Fruit fly (Drosophila melanogaster) whole organism, embryonic: ENCODE results near the gene scrib.

ENCODE experiments used
- Antp ChIP-seq: fragments of 200-800 bp; sonication (Bioruptor generic); optimal IDR thresholded peaks from 3 replicates; lab custom pipeline; 2016; ENCODE audit warnings: missing biosample characterization, missing genetic modification characterization
- B-H2 ChIP-seq: fragments of 200-800 bp; sonication (Bioruptor generic); optimal IDR thresholded peaks from 2 replicates; lab custom pipeline; 2018; ENCODE audit warnings: missing biosample characterization, mild to moderate bottlenecking, missing genetic modification characterization
- BEAF-32 ChIP-seq: fragments of 200-800 bp; sonication (Bioruptor generic); optimal IDR thresholded peaks from 3 replicates; lab custom pipeline; 2017; ENCODE audit warnings: missing biosample characterization, missing genetic modification characterization, mild to moderate bottlenecking, moderate library complexity, missing genetic modification reagents
- Bdp1 ChIP-seq: fragments of 200-800 bp; sonication (Bioruptor generic); optimal IDR thresholded peaks from 3 replicates; lab custom pipeline; 2016; ENCODE audit warnings: missing biosample characterization, missing genetic modification characterization
- CG10147 ChIP-seq: fragments of 200-800 bp; sonication (Bioruptor generic); optimal IDR thresholded peaks from 2 replicates; lab custom pipeline; 2019; ENCODE audit warnings: missing biosample characterization, mild to moderate bottlenecking, missing genetic modification characterization, moderate library complexity
- CG10321 ChIP-seq: fragments of 200-800 bp; sonication (Bioruptor generic); IDR thresholded peaks from 2 replicates; pipeline ENCODE4 v1.3.6; 2022; ENCODE audit warnings: missing biosample characterization, missing genetic modification characterization
- CG13123 ChIP-seq: fragments of 200-800 bp; sonication (Bioruptor generic); optimal IDR thresholded peaks from 2 replicates; lab custom pipeline; 2016; ENCODE audit warnings: missing biosample characterization, missing genetic modification characterization
- CG13624 ChIP-seq: fragments of 200-800 bp; sonication (Bioruptor generic); optimal IDR thresholded peaks from 2 replicates; lab custom pipeline; 2016; ENCODE audit warnings: missing biosample characterization, missing genetic modification characterization
- CG15269 ChIP-seq: fragments of 200-800 bp; sonication (Bioruptor generic); optimal IDR thresholded peaks from 2 replicates; lab custom pipeline; 2018; ENCODE audit warnings: missing biosample characterization, mild to moderate bottlenecking, missing genetic modification characterization, moderate library complexity
- CG16863 ChIP-seq: fragments of 200-800 bp; sonication (Bioruptor generic); optimal IDR thresholded peaks from 3 replicates; lab custom pipeline; 2016; ENCODE audit warnings: missing biosample characterization, missing genetic modification characterization
- CG17912 ChIP-seq: fragments of 200-800 bp; sonication (Bioruptor generic); optimal IDR thresholded peaks from 2 replicates; lab custom pipeline; 2018; ENCODE audit warnings: missing biosample characterization, mild to moderate bottlenecking, missing genetic modification characterization
- CG18764 ChIP-seq: fragments of 200-800 bp; sonication (Bioruptor generic); optimal IDR thresholded peaks from 3 replicates; lab custom pipeline; 2016; ENCODE audit warnings: missing biosample characterization, missing genetic modification characterization
- CG2120 ChIP-seq: fragments of 200-800 bp; sonication (Bioruptor generic); optimal IDR thresholded peaks from 3 replicates; lab custom pipeline; 2016; ENCODE audit warnings: missing biosample characterization, missing genetic modification characterization
- CG34422 ChIP-seq: fragments of 200-800 bp; sonication (Bioruptor generic); IDR thresholded peaks from 3 replicates; pipeline ENCODE4 v1.3.6; 2022; ENCODE audit warnings: missing biosample characterization, missing genetic modification characterization
- CG4617 ChIP-seq: fragments of 200-800 bp; sonication (Bioruptor generic); optimal IDR thresholded peaks from 3 replicates; lab custom pipeline; 2016; ENCODE audit warnings: missing biosample characterization, missing genetic modification characterization, borderline replicate concordance
- CG6654 ChIP-seq: fragments of 200-800 bp; sonication (Bioruptor generic); optimal IDR thresholded peaks from 2 replicates; lab custom pipeline; 2017; ENCODE audit warnings: missing biosample characterization, mild to moderate bottlenecking, missing genetic modification characterization
- CG8281 ChIP-seq: fragments of 200-800 bp; sonication (Bioruptor generic); optimal IDR thresholded peaks from 2 replicates; lab custom pipeline; 2018; ENCODE audit warnings: missing biosample characterization, mild to moderate bottlenecking, missing genetic modification characterization, moderate library complexity
- CG8290 ChIP-seq, 3 experiments: fragments of 200-800 bp; sonication (Bioruptor generic); optimal IDR thresholded peaks; 2 replicates each; lab custom pipeline; 2016 to 2019; ENCODE audit warnings: missing biosample characterization in 3 of 3, missing genetic modification characterization in 3 of 3, mild to moderate bottlenecking in 2 of 3, moderate library complexity in 1 of 3
- Chrac-16 ChIP-seq: fragments of 200-800 bp; sonication (Bioruptor generic); optimal IDR thresholded peaks from 3 replicates; lab custom pipeline; 2016; ENCODE audit warnings: missing biosample characterization, missing genetic modification characterization
- D19A ChIP-seq: fragments of 200-800 bp; optimal IDR thresholded peaks from 3 replicates; lab custom pipeline; 2019; ENCODE audit warnings: missing biosample characterization, mild to moderate bottlenecking, missing genetic modification characterization, moderate library complexity
- Dad ChIP-seq: fragments of 200-800 bp; sonication (Bioruptor generic); optimal IDR thresholded peaks from 3 replicates; lab custom pipeline; 2016; ENCODE audit warnings: missing biosample characterization, missing genetic modification characterization
- Dek ChIP-seq: fragments of 200-800 bp; sonication (Bioruptor generic); optimal IDR thresholded peaks from 3 replicates; lab custom pipeline; 2019; ENCODE audit warnings: missing biosample characterization, mild to moderate bottlenecking, missing genetic modification characterization, moderate library complexity
- Ets65A ChIP-seq: fragments of 200-800 bp; sonication (Bioruptor generic); peaks from one replicate; lab custom pipeline; 2016; ENCODE audit warnings: missing biosample characterization, missing genetic modification characterization
- Hey ChIP-seq: fragments of 200-800 bp; sonication (Bioruptor generic); optimal IDR thresholded peaks from 3 replicates; lab custom pipeline; 2018; ENCODE audit warnings: missing biosample characterization, mild to moderate bottlenecking, missing genetic modification characterization
- Hmr ChIP-seq: fragments of 200-800 bp; sonication (Bioruptor generic); optimal IDR thresholded peaks from 3 replicates; lab custom pipeline; 2017; ENCODE audit warnings: mild to moderate bottlenecking, missing biosample characterization, missing genetic modification reagents, missing genetic modification characterization
- Hmx ChIP-seq: fragments of 200-800 bp; sonication (Bioruptor generic); optimal IDR thresholded peaks from 2 replicates; lab custom pipeline; 2016; ENCODE audit warnings: missing biosample characterization, missing genetic modification characterization
- Lim3 ChIP-seq: fragments of 200-800 bp; sonication (Bioruptor generic); IDR thresholded peaks from 2 replicates; pipeline ENCODE4 v1.3.6; 2022; ENCODE audit warnings: missing biosample characterization, missing genetic modification characterization
- MBD-R2 ChIP-seq: fragments of 200-800 bp; sonication (Bioruptor generic); IDR thresholded peaks from 2 replicates; pipeline ENCODE4 v1.3.6; 2022; ENCODE audit warnings: missing biosample characterization, missing genetic modification characterization
- NC2α ChIP-seq: fragments of 200-800 bp; sonication (Bioruptor generic); optimal IDR thresholded peaks from 2 replicates; lab custom pipeline; 2016; ENCODE audit warnings: missing biosample characterization, missing genetic modification characterization
- Neu2 ChIP-seq: fragments of 200-800 bp; sonication (Bioruptor generic); optimal IDR thresholded peaks from 3 replicates; lab custom pipeline; 2016; ENCODE audit warnings: missing biosample characterization, missing genetic modification characterization, borderline replicate concordance
- Poxn ChIP-seq: fragments of 200-800 bp; sonication (Bioruptor generic); IDR thresholded peaks from 2 replicates; pipeline ENCODE4 v1.3.6; 2022; ENCODE audit warnings: missing biosample characterization, missing genetic modification characterization
- Taf1 ChIP-seq: fragments of 200-800 bp; sonication (Bioruptor generic); IDR thresholded peaks from 2 replicates; pipeline ENCODE4 v1.3.6; 2022; ENCODE audit warnings: missing biosample characterization, missing genetic modification characterization
- al ChIP-seq: fragments of 200-800 bp; sonication (Bioruptor generic); IDR thresholded peaks from 2 replicates; pipeline ENCODE4 v1.3.6; 2022; ENCODE audit warnings: missing biosample characterization, missing genetic modification characterization
- amos ChIP-seq: fragments of 200-800 bp; sonication (Bioruptor generic); IDR thresholded peaks from 2 replicates; pipeline ENCODE4 v1.3.6; 2022; ENCODE audit warnings: missing biosample characterization, missing genetic modification characterization; ENCODE audit not compliant: partially characterized antibody
- ap ChIP-seq: fragments of 200-800 bp; sonication (Bioruptor generic); IDR thresholded peaks from 2 replicates; pipeline ENCODE4 v1.3.6; 2022; ENCODE audit warnings: missing biosample characterization, missing genetic modification characterization
- dimm ChIP-seq: fragments of 200-800 bp; sonication (Bioruptor generic); IDR thresholded peaks from 2 replicates; pipeline ENCODE4 v1.3.6; 2022; ENCODE audit warnings: missing biosample characterization, missing genetic modification characterization
- emc ChIP-seq: fragments of 200-800 bp; sonication (Bioruptor generic); optimal IDR thresholded peaks from 2 replicates; lab custom pipeline; 2016; ENCODE audit warnings: missing biosample characterization, missing genetic modification characterization
- ems ChIP-seq: fragments of 200-800 bp; sonication (Bioruptor generic); optimal IDR thresholded peaks from 3 replicates; lab custom pipeline; 2016; ENCODE audit warnings: missing biosample characterization, missing genetic modification characterization
- eve ChIP-seq, 2 experiments: fragments of >200 bp; optimal IDR thresholded peaks; 2 replicates each; lab custom pipeline; 2017; ENCODE audit warnings: missing biosample characterization in 2 of 2, missing genetic modification characterization in 2 of 2
- fd102C ChIP-seq: fragments of 200-800 bp; sonication (Bioruptor generic); optimal IDR thresholded peaks from 2 replicates; lab custom pipeline; 2018; ENCODE audit warnings: missing biosample characterization, mild to moderate bottlenecking, missing genetic modification characterization, moderate library complexity
- fd64A ChIP-seq: fragments of 200-800 bp; sonication (Bioruptor generic); optimal IDR thresholded peaks from 3 replicates; lab custom pipeline; 2018; ENCODE audit warnings: missing biosample characterization, mild to moderate bottlenecking, missing genetic modification characterization
- fd96Cb ChIP-seq: fragments of 200-800 bp; sonication (Bioruptor generic); optimal IDR thresholded peaks from 2 replicates; lab custom pipeline; 2018; ENCODE audit warnings: missing biosample characterization, mild to moderate bottlenecking, missing genetic modification characterization, moderate library complexity
- grn ChIP-seq: fragments of 200-800 bp; sonication (Bioruptor generic); optimal IDR thresholded peaks from 3 replicates; lab custom pipeline; 2017; ENCODE audit warnings: missing biosample characterization, missing genetic modification characterization
- mld ChIP-seq: fragments of 200-800 bp; sonication (Bioruptor generic); IDR thresholded peaks from 3 replicates; pipeline ENCODE4 v1.3.6; 2022; ENCODE audit warnings: missing biosample characterization, missing genetic modification characterization; ENCODE audit not compliant: partially characterized antibody
- psq ChIP-seq: fragments of 200-800 bp; sonication (Bioruptor generic); optimal IDR thresholded peaks from 2 replicates; lab custom pipeline; 2017; ENCODE audit warnings: missing biosample characterization, missing genetic modification characterization
- scrt ChIP-seq: fragments of 200-800 bp; sonication (Bioruptor generic); optimal IDR thresholded peaks from 2 replicates; lab custom pipeline; 2018; ENCODE audit warnings: missing biosample characterization, mild to moderate bottlenecking, missing genetic modification characterization, moderate library complexity
- sens-2 ChIP-seq: fragments of 200-800 bp; sonication (Bioruptor generic); IDR thresholded peaks from 2 replicates; pipeline ENCODE4 v1.3.6; 2022; ENCODE audit warnings: missing biosample characterization, missing genetic modification characterization
- shn ChIP-seq: fragments of 200-800 bp; sonication (Bioruptor generic); optimal IDR thresholded peaks from 3 replicates; lab custom pipeline; 2016; ENCODE audit warnings: missing biosample characterization, missing genetic modification characterization
- slou ChIP-seq: fragments of 200-800 bp; sonication (Bioruptor generic); optimal IDR thresholded peaks from 3 replicates; lab custom pipeline; 2016; ENCODE audit warnings: missing biosample characterization, missing genetic modification characterization
- sug ChIP-seq: fragments of 200-800 bp; optimal IDR thresholded peaks from 2 replicates; lab custom pipeline; 2019; ENCODE audit warnings: missing biosample characterization, mild to moderate bottlenecking, missing genetic modification characterization, moderate library complexity
- toy ChIP-seq: fragments of 200-800 bp; sonication (Bioruptor generic); IDR thresholded peaks from 2 replicates; pipeline ENCODE4 v1.3.6; 2022; ENCODE audit warnings: missing biosample characterization, missing genetic modification characterization
- vfl ChIP-seq: fragments of 200-800 bp; sonication (Bioruptor generic); optimal IDR thresholded peaks from 2 replicates; lab custom pipeline; 2016; ENCODE audit warnings: missing biosample characterization, missing genetic modification characterization

Gene scrib

dm6 chr3R:26588158-26588584 is 52.0 kb downstream of the scrib start (continued):
- TF ChIP-seq Hey, result peak; percentile 58
- no peak for TF ChIP-seq emc
- no peak for TF ChIP-seq Hmx
- TF ChIP-seq Dad, result no peak
- TF ChIP-seq Dek (tag; lab: Kevin White, UChicago), result no peak
- no peak for TF ChIP-seq B-H2 (GFP tag; lab: Kevin White, UChicago)
- no peak for TF ChIP-seq psq (GFP tag; lab: Kevin White, UChicago)
- no peak for TF ChIP-seq vfl (GFP tag; lab: Kevin White, UChicago)
- no peak for TF ChIP-seq CG13123
- TF ChIP-seq Bdp1 (GFP tag; lab: Kevin White, UChicago), result no peak
- TF ChIP-seq CG6654, result no peak
- TF ChIP-seq NC2α, result no peak
- no peak for TF ChIP-seq ems (GFP tag; lab: Kevin White, UChicago)
- no peak for TF ChIP-seq CG8290 (GFP tag; optimal IDR thresholded peaks at IDR 0.05; lab: Kevin White, UChicago)
- TF ChIP-seq CG8290 (tag; optimal IDR thresholded peaks at IDR 0.05; lab: Kevin White, UChicago), result peak in 1 of 2 experiments; percentile 39
- no peak for TF ChIP-seq shn
- no peak for TF ChIP-seq Taf1
- TF ChIP-seq CG8281 (tag; lab: Kevin White, UChicago), result no peak
- TF ChIP-seq Chrac-16 (GFP tag; lab: Kevin White, UChicago), result no peak
- TF ChIP-seq dimm (GFP tag; lab: Robert Waterston, UW), result no peak
- no peak for TF ChIP-seq fd96Cb
- no peak for TF ChIP-seq fd102C
- TF ChIP-seq al (GFP tag; lab: Robert Waterston, UW), result no peak
- peak; percentile 25 for TF ChIP-seq CG13624 (GFP tag; lab: Kevin White, UChicago)
- TF ChIP-seq CG2120 (GFP tag; lab: Kevin White, UChicago), result no peak
- TF ChIP-seq scrt, result no peak
- peak; percentile 4 for TF ChIP-seq Hmr (GFP tag; lab: Kevin White, UChicago)
- TF ChIP-seq CG15269 (tag; lab: Kevin White, UChicago), result no peak
- no peak for TF ChIP-seq toy
- no peak for TF ChIP-seq CG10147 (GFP tag; lab: Kevin White, UChicago)
- TF ChIP-seq Neu2 (GFP tag; lab: Kevin White, UChicago), result no peak
- no peak for TF ChIP-seq D19A
- no peak for TF ChIP-seq CG16863 (GFP tag; lab: Kevin White, UChicago)
- no peak for TF ChIP-seq Antp
- TF ChIP-seq Ets65A (GFP tag; lab: Kevin White, UChicago), result no peak
- TF ChIP-seq fd64A (GFP tag; lab: Kevin White, UChicago), result no peak
- TF ChIP-seq BEAF-32 (GFP tag; lab: Kevin White, UChicago), result no peak
- no peak for TF ChIP-seq CG4617 (GFP tag; lab: Kevin White, UChicago)
- no peak for TF ChIP-seq CG10321
- TF ChIP-seq Lim3, result 0 out of 2 replicates have a peak, but pooled peaks have one; percentile 13
- peak; percentile 64 for TF ChIP-seq sug (tag; lab: Kevin White, UChicago)
- TF ChIP-seq sens-2 (GFP tag; lab: Robert Waterston, UW), result peak; percentile 84
- TF ChIP-seq CG34422 (GFP tag; lab: Robert Waterston, UW), result no peak
- no peak for TF ChIP-seq Poxn (GFP tag; lab: Robert Waterston, UW)
- no peak for TF ChIP-seq MBD-R2
- TF ChIP-seq slou, result no peak
- TF ChIP-seq ap (GFP tag; lab: Robert Waterston, UW), result no peak
- TF ChIP-seq CG17912 (GFP tag; lab: Kevin White, UChicago), result no peak
- TF ChIP-seq CG18764 (GFP tag; lab: Kevin White, UChicago), result no peak
- no peak for TF ChIP-seq eve (GFP tag; optimal IDR thresholded peaks at IDR 0.05; lab: Kevin White, UChicago)
- TF ChIP-seq grn (GFP tag; lab: Kevin White, UChicago), result peak; percentile 72
- TF ChIP-seq mld (GFP tag; lab: Robert Waterston, UW), result no peak
- no peak; the same call in 1 of the 2 replicates for TF ChIP-seq amos
